Worm (Caenorhabditis elegans): Measurements from ENCODE around the gene taf-2.

ce11 chrIV:3638250-3638926 lies 45.0 kb upstream of the taf-2 start:
- TF ChIP-seq lin-39 (tag; optimal IDR thresholded peaks at IDR 0.05) (no peak), nhr-12 (tag; optimal IDR thresholded peaks at IDR 0.05) (no peak), mdl-1 (tag; optimal IDR thresholded peaks at IDR 0.05) (no peak), nhr-76 (tag; optimal IDR thresholded peaks at IDR 0.05) (no peak), ama-1 (optimal IDR thresholded peaks at IDR 0.05) (no peak), nhr-11 (tag; optimal IDR thresholded peaks at IDR 0.05) (no peak), dpl-1 (GFP tag; optimal IDR thresholded peaks at IDR 0.05) (peak in 1 of 3 experiments; percentile 15), mef-2 (tag; optimal IDR thresholded peaks at IDR 0.05) (no peak), skn-1 (tag; optimal IDR thresholded peaks at IDR 0.05) (no peak), aly-2 (tag; optimal IDR thresholded peaks at IDR 0.05) (no peak), lin-13 (GFP tag; optimal IDR thresholded peaks at IDR 0.05) (no peak), nhr-71 (tag; optimal IDR thresholded peaks at IDR 0.05) (no peak), lin-15B (tag; optimal IDR thresholded peaks at IDR 0.05) (no peak), unc-62 (GFP tag; optimal IDR thresholded peaks at IDR 0.05) (no peak)

All from whole organism, L1 larva.